Worm (Caenorhabditis elegans): ENCODE data around the gene srsx-1.

The srsx-1 gene

DNA sequence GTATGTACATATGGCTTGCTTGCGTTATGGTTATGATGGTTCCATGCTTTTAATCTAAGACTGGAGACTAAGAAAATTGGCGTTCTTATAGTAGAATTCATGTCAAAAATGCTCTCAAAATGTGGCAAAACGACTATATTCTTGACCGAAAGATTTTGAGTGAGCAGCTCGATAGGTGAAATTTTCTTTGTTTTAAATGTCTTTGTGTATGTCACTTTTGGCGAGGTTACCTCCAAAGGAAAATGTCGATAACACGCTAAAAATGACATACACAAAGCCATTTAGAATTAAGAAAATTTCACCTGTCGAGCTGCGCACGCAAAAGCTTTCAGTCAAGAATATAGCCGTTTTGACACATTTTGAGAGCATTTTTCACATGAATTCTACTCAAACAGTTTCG is 10.4 kb downstream of the srsx-1 start, which contains the start of gene srz-66 (continued):
- TF ChIP-seq lin-15B (tag; optimal IDR thresholded peaks at IDR 0.05) = no peak

ce11 chrV:17165409-17165808 is 12.5 kb downstream of the srsx-1 start, which contains the start of gene srh-102:
TSS of gene srh-102 (minus strand) at chrV:17165509.
- TF ChIP-seq nhr-84 (tag; optimal IDR thresholded peaks at IDR 0.05) = no peak
- TF ChIP-seq rnt-1 (tag; optimal IDR thresholded peaks at IDR 0.05) = no peak
- no peak for TF ChIP-seq nhr-28 (tag; optimal IDR thresholded peaks at IDR 0.05)

DNA sequence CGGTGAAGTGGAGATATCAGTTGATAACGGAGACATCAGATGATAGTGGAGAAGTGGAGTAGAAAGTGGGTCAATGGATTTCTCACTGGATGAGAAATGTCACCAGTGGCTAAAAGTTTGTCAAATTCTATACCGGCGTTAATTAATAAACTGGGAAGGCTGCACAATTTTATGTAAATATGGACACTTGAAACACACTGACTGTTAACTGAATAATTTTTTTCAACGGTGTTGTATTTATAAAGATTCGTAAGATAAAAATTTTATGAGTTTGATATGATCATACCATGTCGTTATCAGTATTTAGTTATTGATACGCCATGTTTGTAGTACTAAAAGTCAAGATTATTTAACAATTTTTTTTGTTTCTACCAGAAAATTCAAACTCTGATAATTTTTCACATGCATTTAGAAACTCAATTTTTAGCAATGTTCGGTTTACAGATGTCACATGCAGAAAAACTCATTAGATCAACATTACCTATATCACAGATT is 18.4 kb downstream of the srsx-1 start, which contains the start of gene F40D4.12:
TSS of gene F40D4.12 (plus strand) at position 445 of the 495 bp plus-strand sequence.
- TF ChIP-seq tlp-1 (tag; optimal IDR thresholded peaks at IDR 0.05) (peak; percentile 5), snu-23 (GFP tag; optimal IDR thresholded peaks at IDR 0.05) (no peak), nhr-84 (tag; optimal IDR thresholded peaks at IDR 0.05) (no peak), lin-13 (GFP tag; optimal IDR thresholded peaks at IDR 0.05) (no peak), F16B12.6 (tag; optimal IDR thresholded peaks at IDR 0.05) (no peak), lir-3 (tag; optimal IDR thresholded peaks at IDR 0.05; ENCODE audit: poor library complexity) (no peak), egl-27 (tag; optimal IDR thresholded peaks at IDR 0.05) (no peak), lsy-2 (tag; optimal IDR thresholded peaks at IDR 0.05) (no peak), nhr-237 (tag; optimal IDR thresholded peaks at IDR 0.05) (no peak), fkh-4 (tag; optimal IDR thresholded peaks at IDR 0.05; ENCODE audit: borderline replicate concordance) (no peak), ceh-90 (tag; optimal IDR thresholded peaks at IDR 0.05) (no peak), fos-1 (tag; optimal IDR thresholded peaks at IDR 0.05) (no peak), zip-4 (GFP tag; optimal IDR thresholded peaks at IDR 0.05) (no peak), elt-2 (tag; optimal IDR thresholded peaks at IDR 0.05) (peak; percentile 82), hpl-2 (GFP tag; optimal IDR thresholded peaks at IDR 0.05) (no peak), jun-1 (tag; optimal IDR thresholded peaks at IDR 0.05) (no peak), ztf-4 (tag; optimal IDR thresholded peaks at IDR 0.05) (no peak), blmp-1 (tag; optimal IDR thresholded peaks at IDR 0.05) (no peak)

DNA sequence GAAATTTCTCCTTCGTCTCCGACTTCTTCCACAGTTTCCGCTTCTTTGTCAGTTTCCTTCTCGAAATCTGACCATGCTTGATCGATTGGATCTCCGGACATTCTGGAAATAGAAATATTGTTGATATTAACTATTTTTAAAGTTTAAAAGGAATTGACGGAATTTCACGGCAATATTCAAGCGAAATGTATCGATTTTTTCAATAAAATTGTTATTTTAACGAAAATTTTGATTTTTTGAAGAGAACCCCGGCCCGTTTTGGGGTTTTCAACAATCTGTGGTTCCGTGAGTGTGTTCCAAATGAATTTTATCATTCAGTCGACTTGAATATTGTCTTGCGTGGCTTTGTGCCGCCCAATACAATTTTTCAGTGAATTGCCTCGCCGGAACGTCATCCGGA is 20.7 kb downstream of the srsx-1 start, which contains the start of gene F40D4.13:
TSS of gene F40D4.13 (minus strand) at position 101 of the 400 bp plus-strand sequence.
- no peak for TF ChIP-seq grh-1 (GFP tag; IDR thresholded peaks at IDR 0.05)
- TF ChIP-seq unc-98 (GFP tag; IDR thresholded peaks at IDR 0.05) = no peak
- TF ChIP-seq lin-13 (GFP tag; optimal IDR thresholded peaks at IDR 0.05) = no peak
- TF ChIP-seq tlp-1 (tag; optimal IDR thresholded peaks at IDR 0.05) = no peak
- no peak for TF ChIP-seq ztf-11 (tag; optimal IDR thresholded peaks at IDR 0.05)
- TF ChIP-seq nhr-19 (GFP tag; conservative IDR thresholded peaks at IDR 0.05) = no peak
- no peak for TF ChIP-seq hlh-4 (tag; optimal IDR thresholded peaks at IDR 0.05)
- no peak for TF ChIP-seq snpc-4 (tag; optimal IDR thresholded peaks at IDR 0.05)
- no peak for TF ChIP-seq egl-13 (tag; optimal IDR thresholded peaks at IDR 0.05)
- no peak for TF ChIP-seq alr-1 (tag; optimal IDR thresholded peaks at IDR 0.05; ENCODE audit: borderline replicate concordance)
- TF ChIP-seq lin-14 (GFP tag; optimal IDR thresholded peaks at IDR 0.05) = no peak
- no peak for TF ChIP-seq lin-15B (tag; optimal IDR thresholded peaks at IDR 0.05)
- no peak for TF ChIP-seq ama-1 (optimal IDR thresholded peaks at IDR 0.05)
- TF ChIP-seq unc-62 (GFP tag; optimal IDR thresholded peaks at IDR 0.05) = no peak
- no peak for TF ChIP-seq pag-3 (tag; optimal IDR thresholded peaks at IDR 0.05; ENCODE audit: borderline replicate concordance, insufficient read depth)
- no peak for TF ChIP-seq pax-3 (tag; optimal IDR thresholded peaks at IDR 0.05)
- no peak for TF ChIP-seq mdl-1 (tag; optimal IDR thresholded peaks at IDR 0.05)
- no peak for TF ChIP-seq hpl-2 (GFP tag; optimal IDR thresholded peaks at IDR 0.05)
- TF ChIP-seq ceh-63 (GFP tag; optimal IDR thresholded peaks at IDR 0.05) = no peak
- no peak for TF ChIP-seq zip-4 (GFP tag; optimal IDR thresholded peaks at IDR 0.05)

All from whole organism, L1 larva.